Worm (Caenorhabditis elegans) whole organism, L1 larva: ENCODE measurements around the gene F53F8.6.
A peak's percentile ranks its signal among the peaks of the same experiment; 100 is the strongest.

Experiments
- C16A3.4 ChIP-seq: fragments of 150-350 bp; optimal IDR thresholded peaks from 2 replicates; lab custom pipeline; 2014; ENCODE audit warnings: missing biosample characterization, missing genetic modification characterization
- C34B4.2 ChIP-seq: sonication (generic microtip); optimal IDR thresholded peaks from 2 replicates; lab custom pipeline; 2017; ENCODE audit warnings: mild to moderate bottlenecking, missing genetic modification characterization, missing compliant biosample characterization
- F16B12.6 ChIP-seq: fragments of 150-350 bp; optimal IDR thresholded peaks from 2 replicates; lab custom pipeline; 2014; ENCODE audit warnings: missing biosample characterization, missing genetic modification characterization
- aha-1 ChIP-seq: fragments of 150-350 bp; optimal IDR thresholded peaks from 2 replicates; lab custom pipeline; 2014; ENCODE audit warnings: missing biosample characterization, missing genetic modification characterization
- alr-1 ChIP-seq: fragments of 200-800 bp; sonication (Bioruptor generic); optimal IDR thresholded peaks from 2 replicates; lab custom pipeline; 2018; ENCODE audit warnings: borderline replicate concordance, mild to moderate bottlenecking, missing genetic modification characterization, missing compliant biosample characterization
- ceh-8 ChIP-seq: fragments of 200-800 bp; sonication (Bioruptor generic); optimal IDR thresholded peaks from 2 replicates; lab custom pipeline; 2018; ENCODE audit warnings: mild to moderate bottlenecking, missing genetic modification characterization, moderate library complexity, missing compliant biosample characterization
- ceh-82 ChIP-seq, 3 experiments: fragments of 150-350 bp in 1 of 3; sonication (generic microtip) in 2 of 3; optimal IDR thresholded peaks; 2 replicates each; lab custom pipeline; 2014 to 2017; ENCODE audit warnings: missing biosample characterization in 3 of 3, missing genetic modification characterization in 3 of 3
- ceh-88 ChIP-seq: fragments of 200-800 bp; sonication (Bioruptor generic); IDR thresholded peaks from 2 replicates; pipeline ENCODE4 v1.3.6; 2022; ENCODE audit warnings: missing genetic modification characterization, missing compliant biosample characterization
- ceh-90 ChIP-seq: sonication (generic microtip); optimal IDR thresholded peaks from 2 replicates; lab custom pipeline; 2016; ENCODE audit warnings: missing genetic modification characterization, missing compliant biosample characterization
- ces-1 ChIP-seq: fragments of 150-350 bp; optimal IDR thresholded peaks from 2 replicates; lab custom pipeline; 2014; ENCODE audit warnings: missing biosample characterization, missing genetic modification reagents, missing genetic modification characterization
- dpl-1 ChIP-seq, 3 experiments: fragments of 150-350 bp in 2 of 3; sonication (generic microtip) in 1 of 3; optimal IDR thresholded peaks; 2 replicates each; lab custom pipeline; 2014 to 2017; ENCODE audit warnings: missing biosample characterization in 3 of 3, missing genetic modification characterization in 3 of 3, missing genetic modification reagents in 3 of 3
- efl-1 ChIP-seq, 4 experiments: fragments of 150-350 bp; optimal IDR thresholded peaks in 3 of 4; peaks in 1 of 4; 1 replicate in 1 of 4; 2 replicates in 3 of 4; lab custom pipeline; 2014; ENCODE audit warnings: missing biosample characterization in 2 of 4, missing genetic modification characterization in 2 of 4, missing genetic modification reagents in 2 of 4
- efl-3 ChIP-seq: fragments of 200-800 bp; sonication (Bioruptor generic); optimal IDR thresholded peaks from 2 replicates; lab custom pipeline; 2018; ENCODE audit warnings: mild to moderate bottlenecking, missing genetic modification characterization, missing compliant biosample characterization
- egl-27 ChIP-seq, 2 experiments: fragments of 150-350 bp in 1 of 2; sonication (generic microtip); optimal IDR thresholded peaks; 3 replicates each; lab custom pipeline; 2017 to 2018; ENCODE audit warnings: missing biosample characterization in 2 of 2, missing genetic modification characterization in 2 of 2, missing genetic modification reagents in 2 of 2
- elt-2 ChIP-seq: sonication (generic microtip); optimal IDR thresholded peaks from 2 replicates; lab custom pipeline; 2016; ENCODE audit warnings: missing genetic modification characterization, mild to moderate bottlenecking, inconsistent platforms, missing compliant biosample characterization, missing genetic modification reagents
- elt-3 ChIP-seq, 6 experiments: fragments of 150-350 bp in 1 of 6; sonication (generic microtip); optimal IDR thresholded peaks; 2 replicates each; lab custom pipeline; 2017 to 2018; ENCODE audit warnings: missing biosample characterization in 6 of 6, missing genetic modification characterization in 6 of 6, inconsistent platforms in 1 of 6
- ets-5 ChIP-seq: fragments of 200-800 bp; sonication (Bioruptor generic); IDR thresholded peaks from 2 replicates; pipeline ENCODE4 v1.3.6; 2022; ENCODE audit warnings: missing genetic modification characterization, missing compliant biosample characterization
- fkh-10 ChIP-seq: sonication (generic microtip); optimal IDR thresholded peaks from 2 replicates; lab custom pipeline; 2017; ENCODE audit warnings: missing biosample characterization, missing genetic modification reagents, missing genetic modification characterization
- fkh-8 ChIP-seq: sonication (generic microtip); optimal IDR thresholded peaks from 2 replicates; lab custom pipeline; 2016; ENCODE audit warnings: mild to moderate bottlenecking, missing genetic modification characterization, missing compliant biosample characterization
- fos-1 ChIP-seq: fragments of 150-350 bp; optimal IDR thresholded peaks from 2 replicates; lab custom pipeline; 2014; ENCODE audit warnings: missing biosample characterization, missing genetic modification characterization
- grh-1 ChIP-seq: fragments of 200-800 bp; sonication (Bioruptor generic); IDR thresholded peaks from 2 replicates; pipeline ENCODE4 v1.3.6; 2022; ENCODE audit warnings: missing genetic modification reagents, missing genetic modification characterization, missing compliant biosample characterization
- hlh-4 ChIP-seq: sonication (generic microtip); optimal IDR thresholded peaks from 2 replicates; lab custom pipeline; 2016; ENCODE audit warnings: mild to moderate bottlenecking, missing genetic modification characterization, missing compliant biosample characterization
- hpl-2 ChIP-seq: fragments of 150-350 bp; optimal IDR thresholded peaks from 2 replicates; lab custom pipeline; 2014; ENCODE audit warnings: missing biosample characterization, missing genetic modification reagents, missing genetic modification characterization
- irx-1 ChIP-seq: sonication (generic microtip); optimal IDR thresholded peaks from 2 replicates; lab custom pipeline; 2016; ENCODE audit warnings: missing genetic modification characterization, missing compliant biosample characterization
- jun-1 ChIP-seq: fragments of 150-350 bp; optimal IDR thresholded peaks from 2 replicates; lab custom pipeline; 2014; ENCODE audit warnings: missing biosample characterization, missing genetic modification reagents, missing genetic modification characterization
- lin-39 ChIP-seq: fragments of 150-350 bp; optimal IDR thresholded peaks from 2 replicates; lab custom pipeline; 2014; ENCODE audit warnings: missing biosample characterization, missing genetic modification reagents, missing genetic modification characterization
- lsy-2 ChIP-seq, 2 experiments: fragments of 150-350 bp; optimal IDR thresholded peaks; 2 replicates each; lab custom pipeline; 2014; ENCODE audit warnings: missing biosample characterization in 2 of 2, missing genetic modification characterization in 2 of 2
- mab-9 ChIP-seq: fragments of 200-800 bp; sonication (Bioruptor generic); IDR thresholded peaks from 2 replicates; pipeline ENCODE4 v1.3.6; 2022; ENCODE audit warnings: missing genetic modification reagents, missing genetic modification characterization, missing compliant biosample characterization
- mdl-1 ChIP-seq, 2 experiments: fragments of 150-350 bp; optimal IDR thresholded peaks; 2 replicates each; lab custom pipeline; 2014 to 2017; ENCODE audit warnings: missing biosample characterization in 2 of 2, missing genetic modification characterization in 2 of 2, inconsistent platforms in 1 of 2
- mef-2 ChIP-seq: fragments of 150-350 bp; optimal IDR thresholded peaks from 2 replicates; lab custom pipeline; 2014; ENCODE audit warnings: missing biosample characterization, missing genetic modification characterization
- nhr-11 ChIP-seq: fragments of 150-350 bp; optimal IDR thresholded peaks from 2 replicates; lab custom pipeline; 2014; ENCODE audit warnings: missing biosample characterization, missing genetic modification characterization
- nhr-19 ChIP-seq: fragments of 200-800 bp; sonication (Bioruptor generic); conservative IDR thresholded peaks from 2 replicates; pipeline ENCODE4 v1.3.6; 2022; ENCODE audit warnings: missing genetic modification characterization, missing compliant biosample characterization
- nhr-237 ChIP-seq: fragments of 150-350 bp; optimal IDR thresholded peaks from 2 replicates; lab custom pipeline; 2014; ENCODE audit warnings: missing biosample characterization, missing genetic modification characterization
- nhr-76 ChIP-seq: sonication (generic microtip); optimal IDR thresholded peaks from 2 replicates; lab custom pipeline; 2017; ENCODE audit warnings: missing biosample characterization, missing genetic modification characterization
- nhr-77 ChIP-seq: fragments of 150-350 bp; optimal IDR thresholded peaks from 2 replicates; lab custom pipeline; 2014; ENCODE audit warnings: missing biosample characterization, missing genetic modification characterization
- nhr-90 ChIP-seq: sonication (generic microtip); optimal IDR thresholded peaks from 2 replicates; lab custom pipeline; 2016; ENCODE audit warnings: mild to moderate bottlenecking, missing genetic modification characterization, missing compliant biosample characterization; ENCODE audit not compliant: poor library complexity
- pax-3 ChIP-seq: fragments of 200-800 bp; sonication (Bioruptor generic); optimal IDR thresholded peaks from 2 replicates; lab custom pipeline; 2018; ENCODE audit warnings: mild to moderate bottlenecking, missing genetic modification characterization, moderate library complexity, missing compliant biosample characterization
- pqm-1 ChIP-seq: sonication (generic microtip); optimal IDR thresholded peaks from 3 replicates; lab custom pipeline; 2017; ENCODE audit warnings: missing biosample characterization, missing genetic modification characterization
- rnt-1 ChIP-seq: sonication (generic microtip); optimal IDR thresholded peaks from 2 replicates; lab custom pipeline; 2016; ENCODE audit warnings: mild to moderate bottlenecking, missing genetic modification characterization, moderate library complexity, missing compliant biosample characterization
- skn-1 ChIP-seq: fragments of 150-350 bp; optimal IDR thresholded peaks from 2 replicates; lab custom pipeline; 2014; ENCODE audit warnings: missing biosample characterization, missing genetic modification characterization
- sptf-1 ChIP-seq: fragments of 150-350 bp; optimal IDR thresholded peaks from 2 replicates; lab custom pipeline; 2014; ENCODE audit warnings: missing biosample characterization, missing genetic modification characterization
- swsn-7 ChIP-seq: sonication (generic microtip); optimal IDR thresholded peaks from 2 replicates; lab custom pipeline; 2016; ENCODE audit warnings: missing genetic modification characterization, missing compliant biosample characterization
- tbx-2 ChIP-seq: sonication (generic microtip); optimal IDR thresholded peaks from 2 replicates; lab custom pipeline; 2016; ENCODE audit warnings: missing genetic modification characterization, missing compliant biosample characterization
- tlp-1 ChIP-seq: fragments of 150-350 bp; optimal IDR thresholded peaks from 2 replicates; lab custom pipeline; 2014; ENCODE audit warnings: missing biosample characterization, missing genetic modification characterization
- unc-130 ChIP-seq: fragments of 150-350 bp; optimal IDR thresholded peaks from 2 replicates; lab custom pipeline; 2017; ENCODE audit warnings: missing biosample characterization, missing genetic modification characterization, inconsistent platforms
- unc-62 ChIP-seq: fragments of 150-350 bp; optimal IDR thresholded peaks from 2 replicates; lab custom pipeline; 2014; ENCODE audit warnings: missing biosample characterization, missing genetic modification reagents, missing genetic modification characterization
- unc-86 ChIP-seq: sonication (generic microtip); optimal IDR thresholded peaks from 2 replicates; lab custom pipeline; 2016; ENCODE audit warnings: missing genetic modification characterization, missing compliant biosample characterization
- xbp-1 ChIP-seq: sonication (generic microtip); optimal IDR thresholded peaks from 2 replicates; lab custom pipeline; 2016; ENCODE audit warnings: missing genetic modification characterization, missing compliant biosample characterization
- zag-1 ChIP-seq: fragments of 150-350 bp; optimal IDR thresholded peaks from 2 replicates; lab custom pipeline; 2014; ENCODE audit warnings: missing biosample characterization, missing genetic modification characterization
- zip-4 ChIP-seq: fragments of 200-800 bp; sonication (Bioruptor generic); optimal IDR thresholded peaks from 2 replicates; lab custom pipeline; 2018; ENCODE audit warnings: mild to moderate bottlenecking, missing genetic modification characterization, moderate library complexity, missing compliant biosample characterization
- ztf-11 ChIP-seq, 2 experiments: sonication (generic microtip); optimal IDR thresholded peaks; 2 replicates each; lab custom pipeline; 2016 to 2017; ENCODE audit warnings: missing genetic modification characterization in 2 of 2, missing biosample characterization in 1 of 2, missing compliant biosample characterization in 1 of 2
- ztf-4 ChIP-seq: fragments of 150-350 bp; optimal IDR thresholded peaks from 2 replicates; lab custom pipeline; 2014; ENCODE audit warnings: missing biosample characterization, missing genetic modification characterization

F53F8.6 gene

DNA sequence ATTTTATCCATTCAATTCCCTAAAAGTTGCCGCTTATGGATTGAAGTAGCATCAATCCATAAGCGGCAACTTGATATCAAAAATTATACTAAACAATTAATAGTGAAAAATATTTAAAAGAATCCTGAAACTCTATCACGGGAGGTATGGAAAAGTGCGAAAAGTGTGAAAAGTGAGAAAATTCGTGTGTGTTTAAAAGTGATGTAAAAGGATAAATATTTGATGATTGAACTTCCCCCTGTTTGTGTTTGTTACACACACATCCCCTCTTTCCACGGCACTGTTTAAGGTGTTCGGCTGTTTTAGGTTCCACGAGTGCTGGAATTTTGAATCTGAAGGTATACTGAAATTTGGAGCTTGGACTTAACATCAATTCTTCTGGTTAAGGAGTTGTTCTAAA is 43.9 kb downstream of the F53F8.6 start (continued):
- no peak for TF ChIP-seq efl-1 (optimal IDR thresholded peaks at IDR 0.05; lab: Kevin White, UChicago)
- no peak for TF ChIP-seq efl-1 (GFP tag; optimal IDR thresholded peaks at IDR 0.05 in 1 of 2; lab: Kevin White, UChicago)
- no peak for TF ChIP-seq xbp-1
- TF ChIP-seq unc-86 (tag; lab: Kevin White, UChicago) = no peak

DNA sequence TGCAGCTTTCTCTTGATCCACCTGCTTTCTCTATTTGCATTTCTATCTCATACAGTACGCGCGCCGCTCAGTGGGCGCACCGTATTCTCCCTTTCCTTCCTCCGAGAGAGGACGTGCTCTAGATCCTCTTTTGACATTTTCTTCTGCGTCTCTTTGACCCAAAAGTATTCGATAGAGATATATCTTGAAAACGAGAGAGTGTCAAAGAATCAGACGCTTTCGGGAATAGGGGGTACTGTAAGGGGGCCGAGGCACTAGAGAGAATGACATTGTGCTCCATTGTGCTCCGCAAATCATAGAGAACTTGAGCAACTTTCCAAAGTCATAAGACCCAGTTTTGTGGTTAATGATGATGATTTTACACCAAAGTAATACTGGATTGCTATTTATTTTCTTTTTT is 45.1 kb downstream of the F53F8.6 start:
- TF ChIP-seq elt-3 (tag; optimal IDR thresholded peaks at IDR 0.05; lab: Kevin White, UChicago) (no peak), mab-9 (no peak), nhr-76 (tag; lab: Kevin White, UChicago) (no peak), fos-1 (tag; lab: Kevin White, UChicago) (no peak), ceh-88 (GFP tag; lab: Robert Waterston, UW) (no peak), jun-1 (tag; lab: Kevin White, UChicago) (no peak), sptf-1 (tag; lab: Kevin White, UChicago) (no peak), zag-1 (tag; lab: Kevin White, UChicago) (no peak), ets-5 (GFP tag; lab: Robert Waterston, UW) (no peak), efl-3 (GFP tag; lab: Kevin White, UChicago) (no peak), hlh-4 (tag; lab: Kevin White, UChicago) (no peak), mdl-1 (tag; optimal IDR thresholded peaks at IDR 0.05; lab: Kevin White, UChicago) (peak in 1 of 2 experiments; percentile 25), unc-86 (tag; lab: Kevin White, UChicago) (no peak), ces-1 (GFP tag; lab: Kevin White, UChicago) (no peak), tlp-1 (tag; lab: Kevin White, UChicago) (no peak), ztf-4 (tag; lab: Kevin White, UChicago) (no peak), mef-2 (tag; lab: Kevin White, UChicago) (no peak), unc-130 (tag; lab: Kevin White, UChicago) (no peak), lsy-2 (tag; optimal IDR thresholded peaks at IDR 0.05; lab: Kevin White, UChicago) (peak in 1 of 2 experiments; percentile 86), C16A3.4 (tag; lab: Kevin White, UChicago) (no peak), nhr-77 (tag; lab: Kevin White, UChicago) (peak; percentile 69), elt-2 (tag; lab: Kevin White, UChicago) (no peak), rnt-1 (tag; lab: Kevin White, UChicago) (no peak), unc-62 (GFP tag; lab: Kevin White, UChicago) (no peak), irx-1 (tag; lab: Kevin White, UChicago) (no peak), C34B4.2 (tag; lab: Kevin White, UChicago) (no peak), lin-39 (no peak), pax-3 (tag; lab: Kevin White, UChicago) (no peak), ceh-8 (GFP tag; lab: Kevin White, UChicago) (no peak), F16B12.6 (tag; lab: Kevin White, UChicago) (no peak), ceh-90 (tag; lab: Kevin White, UChicago) (no peak), pqm-1 (no peak), nhr-19 (peak; percentile 34), nhr-90 (tag; lab: Kevin White, UChicago) (no peak), grh-1 (GFP tag; lab: Robert Waterston, UW) (no peak), swsn-7 (tag; lab: Kevin White, UChicago) (peak; percentile 14), nhr-11 (tag; lab: Kevin White, UChicago) (no peak), fkh-10 (GFP tag; lab: Kevin White, UChicago) (no peak), zip-4 (GFP tag; lab: Kevin White, UChicago) (no peak), aha-1 (tag; lab: Kevin White, UChicago) (no peak), ztf-11 (tag; optimal IDR thresholded peaks at IDR 0.05; lab: Kevin White, UChicago) (no peak), fkh-8 (tag; lab: Kevin White, UChicago) (no peak), skn-1 (tag; lab: Kevin White, UChicago) (no peak), tbx-2 (tag; lab: Kevin White, UChicago) (peak; percentile 27), nhr-237 (tag; lab: Kevin White, UChicago) (no peak), alr-1 (tag; lab: Kevin White, UChicago) (no peak), hpl-2 (GFP tag; lab: Kevin White, UChicago) (no peak), ceh-82 (tag; optimal IDR thresholded peaks at IDR 0.05; lab: Kevin White, UChicago) (no peak), xbp-1 (no peak), egl-27 (tag; optimal IDR thresholded peaks at IDR 0.05; lab: Kevin White, UChicago) (no peak), dpl-1 (GFP tag; optimal IDR thresholded peaks at IDR 0.05; lab: Kevin White, UChicago) (no peak)
